Fruit fly (Drosophila melanogaster): ENCODE data around the gene msk.

msk gene

DNA sequence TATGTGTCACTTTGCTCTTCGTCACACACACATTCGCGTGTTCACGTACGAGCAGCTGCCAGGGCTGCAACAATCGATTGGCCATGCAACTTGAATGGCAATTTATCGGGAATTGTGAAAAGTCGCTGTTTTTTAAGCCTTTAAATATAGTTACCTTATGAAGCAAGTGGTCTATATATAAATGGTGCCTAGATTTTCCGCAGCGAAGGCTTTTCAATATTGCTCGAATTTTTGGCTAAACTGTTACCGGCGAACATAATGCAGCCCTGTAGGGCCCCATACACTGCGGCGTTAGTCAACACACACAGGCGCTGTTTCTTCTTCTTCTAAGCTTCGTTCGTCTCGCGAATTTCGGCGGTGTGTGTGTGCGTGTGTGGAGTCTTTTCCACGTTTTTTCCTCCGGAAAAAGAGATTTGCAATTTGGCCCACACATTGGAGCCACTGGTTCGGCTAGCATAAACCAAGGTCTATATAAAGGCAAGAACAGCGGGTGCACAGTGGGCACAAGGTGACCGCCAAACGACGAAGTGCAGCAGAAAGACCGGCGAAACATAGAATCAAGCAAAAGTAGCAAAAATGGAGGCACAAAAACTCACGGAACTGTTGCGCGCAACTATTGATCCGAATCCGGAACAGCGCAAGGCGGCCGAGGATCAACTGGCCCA lies at the start of gene msk, which contains the start of gene Arp3 (continued):
- TF ChIP-seq CG2116 (GFP tag; optimal IDR thresholded peaks at IDR 0.05): peak; percentile 97
- peak; percentile 69 for TF ChIP-seq NK7.1 (GFP tag; optimal IDR thresholded peaks at IDR 0.05)
- TF ChIP-seq CG10462 (GFP tag; optimal IDR thresholded peaks at IDR 0.05): no peak
- peak; percentile 88 for TF ChIP-seq CG10654 (GFP tag; optimal IDR thresholded peaks at IDR 0.05)
- peak; percentile 86 for TF ChIP-seq CG4424 (GFP tag; optimal IDR thresholded peaks at IDR 0.05)
- TF ChIP-seq CG42726 (GFP tag; IDR thresholded peaks at IDR 0.05; ENCODE audit: partially characterized antibody): no peak
- TF ChIP-seq otp (GFP tag; IDR thresholded peaks at IDR 0.05): 0 out of 3 replicates have a peak, but pooled peaks have one; percentile 19
- peak; percentile 89 for TF ChIP-seq hkb (optimal IDR thresholded peaks at IDR 0.05)
- peak; percentile 60; the same call in 1 of the 2 replicates for TF ChIP-seq hkb (GFP tag; IDR thresholded peaks at IDR 0.05)
- TF ChIP-seq CG2889 (GFP tag; IDR thresholded peaks at IDR 0.05): peak; percentile 54; the same call in 2 of the 3 replicates
- no peak for TF ChIP-seq dimm (GFP tag; IDR thresholded peaks at IDR 0.05)
- peak; percentile 69 for TF ChIP-seq CG8388 (GFP tag; optimal IDR thresholded peaks at IDR 0.05)
- TF ChIP-seq Atf3 (GFP tag; optimal IDR thresholded peaks at IDR 0.05): peak; percentile 74
- TF ChIP-seq ERR (GFP tag; optimal IDR thresholded peaks at IDR 0.05): peak; percentile 85
- peak; percentile 58 for TF ChIP-seq scrt (GFP tag; optimal IDR thresholded peaks at IDR 0.05)
- peak; percentile 72 for TF ChIP-seq CG13296 (GFP tag; optimal IDR thresholded peaks at IDR 0.05)
- peak; percentile 47 for TF ChIP-seq CG9437 (GFP tag; optimal IDR thresholded peaks at IDR 0.05)
- peak; percentile 90 for TF ChIP-seq Side (GFP tag; optimal IDR thresholded peaks at IDR 0.05)
- peak; percentile 75 for TF ChIP-seq grau (tag; optimal IDR thresholded peaks at IDR 0.05)
- TF ChIP-seq CG1233 (GFP tag; optimal IDR thresholded peaks at IDR 0.05): peak; percentile 76
- TF ChIP-seq lbe (GFP tag; optimal IDR thresholded peaks at IDR 0.05): peak; percentile 38
- TF ChIP-seq CHES-1-like (GFP tag; optimal IDR thresholded peaks at IDR 0.05): peak; percentile 97
- TF ChIP-seq MESR4 (GFP tag; optimal IDR thresholded peaks at IDR 0.05): peak; percentile 69
- peak; percentile 72 for TF ChIP-seq Neu2 (GFP tag; optimal IDR thresholded peaks at IDR 0.05; ENCODE audit: borderline replicate concordance)
- no peak for TF ChIP-seq C15 (GFP tag; IDR thresholded peaks at IDR 0.05)
- no peak for TF ChIP-seq CG2678 (tag; optimal IDR thresholded peaks at IDR 0.05)
- TF ChIP-seq MTF-1 (GFP tag; optimal IDR thresholded peaks at IDR 0.05; ENCODE audit: borderline replicate concordance): peak; percentile 7
- peak; percentile 73 for TF ChIP-seq CG11093 (GFP tag; IDR thresholded peaks at IDR 0.05)
- peak; percentile 42 for TF ChIP-seq unc-4 (GFP tag; IDR thresholded peaks at IDR 0.05; ENCODE audit: partially characterized antibody)
- TF ChIP-seq mld (GFP tag; IDR thresholded peaks at IDR 0.05; ENCODE audit: partially characterized antibody): no peak
- peak; percentile 16 for TF ChIP-seq CG31365 (tag; optimal IDR thresholded peaks at IDR 0.05)
- peak; percentile 71 for TF ChIP-seq Xrp1 (GFP tag; IDR thresholded peaks at IDR 0.05)
- peak; percentile 92 for TF ChIP-seq CG8944 (GFP tag; optimal IDR thresholded peaks at IDR 0.05)
- no peak; the same call in 1 of the 2 replicates for TF ChIP-seq toy (GFP tag; IDR thresholded peaks at IDR 0.05)
- no peak for TF ChIP-seq Hr39 (optimal IDR thresholded peaks at IDR 0.05)
- TF ChIP-seq sim (GFP tag; IDR thresholded peaks at IDR 0.05): 0 out of 2 replicates have a peak, but pooled peaks have one; percentile 33
- TF ChIP-seq kah (GFP tag; optimal IDR thresholded peaks at IDR 0.05): peak; percentile 36
- TF ChIP-seq Eip74EF (GFP tag; optimal IDR thresholded peaks at IDR 0.05): peak in 1 of 2 experiments; percentile 15
- TF ChIP-seq nerfin-2 (GFP tag; IDR thresholded peaks at IDR 0.05; ENCODE audit: partially characterized antibody): no peak
- TF ChIP-seq gcm2 (GFP tag; optimal IDR thresholded peaks at IDR 0.05): peak; percentile 60
- TF ChIP-seq Rfx (GFP tag; IDR thresholded peaks at IDR 0.05): peak; percentile 86
- TF ChIP-seq YL-1 (GFP tag; optimal IDR thresholded peaks at IDR 0.05): peak; percentile 95
- peak in 1 of 2 experiments; percentile 68 for TF ChIP-seq eve (GFP tag; optimal IDR thresholded peaks at IDR 0.05)
- TF ChIP-seq CG8089 (GFP tag; optimal IDR thresholded peaks at IDR 0.05): peak; percentile 79
- TF ChIP-seq dm (GFP tag; optimal IDR thresholded peaks at IDR 0.05): peak; percentile 94
- TF ChIP-seq Hmr (GFP tag; optimal IDR thresholded peaks at IDR 0.05): no peak
- TF ChIP-seq emc (GFP tag; optimal IDR thresholded peaks at IDR 0.05): peak; percentile 83
- TF ChIP-seq Six4 (GFP tag; optimal IDR thresholded peaks at IDR 0.05): peak; percentile 82
- peak; percentile 64 for TF ChIP-seq CG12104 (GFP tag; optimal IDR thresholded peaks at IDR 0.05)
- TF ChIP-seq odd (GFP tag; optimal IDR thresholded peaks at IDR 0.05): no peak

Data from whole organism, embryonic.